Fruit fly (Drosophila melanogaster) whole organism, embryonic: ENCODE data around the gene Chd64.
A peak's percentile ranks its signal among the peaks of the same experiment; 100 is the strongest.

ENCODE experiments used
- Ada2b ChIP-seq: fragments of 200-800 bp; sonication (Bioruptor generic); IDR thresholded peaks from 2 replicates; pipeline ENCODE4 v1.3.6; 2022; ENCODE audit warnings: missing biosample characterization, missing genetic modification characterization
- CG10209 ChIP-seq: fragments of 200-800 bp; sonication (Bioruptor generic); optimal IDR thresholded peaks from 3 replicates; lab custom pipeline; 2017; ENCODE audit warnings: missing biosample characterization, mild to moderate bottlenecking, missing genetic modification characterization, missing genetic modification reagents
- CG10979 ChIP-seq: fragments of 200-800 bp; sonication (Bioruptor generic); optimal IDR thresholded peaks from 2 replicates; lab custom pipeline; 2018; ENCODE audit warnings: missing biosample characterization, mild to moderate bottlenecking, missing genetic modification characterization, moderate library complexity
- CG11247 ChIP-seq: fragments of 200-800 bp; sonication (Bioruptor generic); IDR thresholded peaks from 2 replicates; pipeline ENCODE4 v1.3.6; 2022; ENCODE audit warnings: missing biosample characterization, missing genetic modification characterization
- CG14965 ChIP-seq: fragments of 200-800 bp; sonication (Bioruptor generic); optimal IDR thresholded peaks from 2 replicates; lab custom pipeline; 2016; ENCODE audit warnings: missing biosample characterization, missing genetic modification characterization, borderline replicate concordance
- CG16813 ChIP-seq: fragments of 200-800 bp; sonication (Bioruptor generic); IDR thresholded peaks from 3 replicates; pipeline ENCODE4 v1.3.6; 2022; ENCODE audit warnings: missing biosample characterization, missing genetic modification characterization; ENCODE audit not compliant: partially characterized antibody
- CG30020 ChIP-seq: fragments of 200-800 bp; optimal IDR thresholded peaks from 2 replicates; lab custom pipeline; 2019; ENCODE audit warnings: missing biosample characterization, mild to moderate bottlenecking, missing genetic modification characterization, moderate library complexity
- CG4282 ChIP-seq: fragments of 200-800 bp; sonication (Bioruptor generic); optimal IDR thresholded peaks from 2 replicates; lab custom pipeline; 2016; ENCODE audit warnings: missing biosample characterization, missing genetic modification characterization
- CG4360 ChIP-seq: fragments of 200-800 bp; sonication (Bioruptor generic); IDR thresholded peaks from 2 replicates; pipeline ENCODE4 v1.3.6; 2022; ENCODE audit warnings: missing biosample characterization, missing genetic modification characterization
- CG4730 ChIP-seq: fragments of 200-800 bp; sonication (Bioruptor generic); IDR thresholded peaks from 2 replicates; pipeline ENCODE4 v1.3.6; 2022; ENCODE audit warnings: missing biosample characterization, missing genetic modification characterization
- CG8089 ChIP-seq: fragments of 200-800 bp; sonication (Bioruptor generic); optimal IDR thresholded peaks from 3 replicates; lab custom pipeline; 2016; ENCODE audit warnings: missing biosample characterization, missing genetic modification characterization
- Dbx ChIP-seq: fragments of 200-800 bp; sonication (Bioruptor generic); IDR thresholded peaks from 3 replicates; pipeline ENCODE4 v1.3.6; 2022; ENCODE audit warnings: missing biosample characterization, missing genetic modification characterization
- Dip3 ChIP-seq: fragments of 200-800 bp; sonication (Bioruptor generic); optimal IDR thresholded peaks from 3 replicates; lab custom pipeline; 2016; ENCODE audit warnings: missing biosample characterization, missing genetic modification characterization
- Dp ChIP-seq: fragments of 200-800 bp; sonication (Bioruptor generic); optimal IDR thresholded peaks from 2 replicates; lab custom pipeline; 2018; ENCODE audit warnings: missing biosample characterization, mild to moderate bottlenecking, missing genetic modification characterization, moderate library complexity
- E2f2 ChIP-seq: fragments of 200-800 bp; sonication (Bioruptor generic); IDR thresholded peaks from 2 replicates; pipeline ENCODE4 v1.3.6; 2022; ENCODE audit warnings: missing biosample characterization, missing genetic modification characterization
- ERR ChIP-seq: fragments of 200-800 bp; sonication (Bioruptor generic); optimal IDR thresholded peaks from 2 replicates; lab custom pipeline; 2016; ENCODE audit warnings: missing biosample characterization, missing genetic modification characterization
- Gsc ChIP-seq: fragments of 200-800 bp; sonication (Bioruptor generic); IDR thresholded peaks from 2 replicates; pipeline ENCODE4 v1.3.6; 2022; ENCODE audit warnings: missing biosample characterization, missing genetic modification characterization
- HHEX ChIP-seq: fragments of 200-800 bp; sonication (Bioruptor generic); optimal IDR thresholded peaks from 3 replicates; lab custom pipeline; 2017; ENCODE audit warnings: missing biosample characterization, mild to moderate bottlenecking, missing genetic modification characterization, missing genetic modification reagents
- Jarid2 ChIP-seq: fragments of 200-800 bp; sonication (Bioruptor generic); optimal IDR thresholded peaks from 3 replicates; lab custom pipeline; 2017; ENCODE audit warnings: mild to moderate bottlenecking, missing biosample characterization, missing genetic modification reagents, missing genetic modification characterization
- Max ChIP-seq: fragments of 200-800 bp; sonication (Bioruptor generic); optimal IDR thresholded peaks from 2 replicates; lab custom pipeline; 2016; ENCODE audit warnings: missing biosample characterization, mild to moderate bottlenecking, missing genetic modification characterization
- Oaz ChIP-seq: fragments of 200-800 bp; sonication (Bioruptor generic); IDR thresholded peaks from 2 replicates; pipeline ENCODE4 v1.3.6; 2022; ENCODE audit warnings: missing biosample characterization, missing genetic modification characterization
- Oli ChIP-seq: fragments of 200-800 bp; sonication (Bioruptor generic); optimal IDR thresholded peaks from 2 replicates; lab custom pipeline; 2018; ENCODE audit warnings: missing biosample characterization, mild to moderate bottlenecking, missing genetic modification characterization, moderate library complexity
- Ptx1 ChIP-seq: fragments of 200-800 bp; sonication (Bioruptor generic); IDR thresholded peaks from 2 replicates; pipeline ENCODE4 v1.3.6; 2022; ENCODE audit warnings: missing biosample characterization, missing genetic modification characterization
- Scr ChIP-seq: fragments of 200-800 bp; sonication (Bioruptor generic); IDR thresholded peaks from 2 replicates; pipeline ENCODE4 v1.3.6; 2022; ENCODE audit warnings: missing biosample characterization, missing genetic modification characterization; ENCODE audit not compliant: partially characterized antibody
- Side ChIP-seq: fragments of 200-800 bp; sonication (Bioruptor generic); optimal IDR thresholded peaks from 2 replicates; lab custom pipeline; 2016; ENCODE audit warnings: missing biosample characterization, missing genetic modification characterization
- Sin3A ChIP-seq: fragments of >200 bp; optimal IDR thresholded peaks from 2 replicates; lab custom pipeline; 2018
- Spps ChIP-seq: fragments of 200-800 bp; sonication (Bioruptor generic); optimal IDR thresholded peaks from 2 replicates; lab custom pipeline; 2018; ENCODE audit warnings: missing biosample characterization, mild to moderate bottlenecking, missing genetic modification characterization
- ash1 ChIP-seq: fragments of 200-800 bp; sonication (Bioruptor generic); optimal IDR thresholded peaks from 2 replicates; lab custom pipeline; 2018; ENCODE audit warnings: missing biosample characterization, mild to moderate bottlenecking, missing genetic modification characterization
- bowl ChIP-seq: fragments of 200-800 bp; sonication (Bioruptor generic); IDR thresholded peaks from 2 replicates; pipeline ENCODE4 v1.3.6; 2022; ENCODE audit warnings: missing biosample characterization, missing genetic modification characterization
- cg ChIP-seq: fragments of 200-800 bp; sonication (Bioruptor generic); optimal IDR thresholded peaks from 3 replicates; lab custom pipeline; 2019; ENCODE audit warnings: missing biosample characterization, mild to moderate bottlenecking, missing genetic modification characterization, moderate library complexity
- chif ChIP-seq, 2 experiments: fragments of 200-800 bp; sonication (Bioruptor generic); optimal IDR thresholded peaks; 3 replicates each; lab custom pipeline; 2016; ENCODE audit warnings: missing biosample characterization in 2 of 2, missing genetic modification characterization in 2 of 2
- crol ChIP-seq: fragments of 200-800 bp; sonication (Bioruptor generic); IDR thresholded peaks from 2 replicates; pipeline ENCODE4 v1.3.6; 2022; ENCODE audit warnings: missing biosample characterization, missing genetic modification characterization
- dmrt11E ChIP-seq: fragments of 200-800 bp; sonication (Bioruptor generic); optimal IDR thresholded peaks from 3 replicates; lab custom pipeline; 2018; ENCODE audit warnings: missing biosample characterization, mild to moderate bottlenecking, missing genetic modification characterization, moderate library complexity
- emc ChIP-seq: fragments of 200-800 bp; sonication (Bioruptor generic); optimal IDR thresholded peaks from 2 replicates; lab custom pipeline; 2016; ENCODE audit warnings: missing biosample characterization, missing genetic modification characterization
- esg ChIP-seq: fragments of 200-800 bp; sonication (Bioruptor generic); conservative IDR thresholded peaks from 2 replicates; pipeline ENCODE4 v1.3.6; 2022; ENCODE audit warnings: missing biosample characterization, missing genetic modification characterization
- eve ChIP-seq, 2 experiments: fragments of >200 bp; optimal IDR thresholded peaks; 2 replicates each; lab custom pipeline; 2017; ENCODE audit warnings: missing biosample characterization in 2 of 2, missing genetic modification characterization in 2 of 2
- fd96Cb ChIP-seq: fragments of 200-800 bp; sonication (Bioruptor generic); optimal IDR thresholded peaks from 2 replicates; lab custom pipeline; 2018; ENCODE audit warnings: missing biosample characterization, mild to moderate bottlenecking, missing genetic modification characterization, moderate library complexity
- insv ChIP-seq, 2 experiments: fragments of 200-800 bp; sonication (Bioruptor generic); optimal IDR thresholded peaks; 3 replicates each; lab custom pipeline; 2016 to 2018; ENCODE audit warnings: missing biosample characterization in 2 of 2, missing genetic modification characterization in 2 of 2
- inv ChIP-seq: fragments of 200-800 bp; sonication (Bioruptor generic); IDR thresholded peaks from 2 replicates; pipeline ENCODE4 v1.3.6; 2022; ENCODE audit warnings: missing biosample characterization, missing genetic modification characterization; ENCODE audit not compliant: partially characterized antibody
- jing ChIP-seq: fragments of 200-800 bp; sonication (Bioruptor generic); optimal IDR thresholded peaks from 2 replicates; lab custom pipeline; 2018; ENCODE audit warnings: missing biosample characterization, mild to moderate bottlenecking, missing genetic modification characterization
- knrl ChIP-seq: fragments of 200-800 bp; sonication (Bioruptor generic); IDR thresholded peaks from 3 replicates; pipeline ENCODE4 v1.3.6; 2022; ENCODE audit warnings: missing biosample characterization, missing genetic modification characterization; ENCODE audit not compliant: partially characterized antibody
- luna ChIP-seq: fragments of 200-800 bp; sonication (Bioruptor generic); optimal IDR thresholded peaks from 2 replicates; lab custom pipeline; 2016; ENCODE audit warnings: missing biosample characterization, missing genetic modification characterization
- maf-S ChIP-seq: fragments of 200-800 bp; sonication (Bioruptor generic); optimal IDR thresholded peaks from 2 replicates; lab custom pipeline; 2016; ENCODE audit warnings: missing biosample characterization, missing genetic modification characterization
- nmo ChIP-seq: fragments of 200-800 bp; sonication (Bioruptor generic); optimal IDR thresholded peaks from 2 replicates; lab custom pipeline; 2018; ENCODE audit warnings: missing biosample characterization, mild to moderate bottlenecking, missing genetic modification characterization, moderate library complexity
- repo ChIP-seq: fragments of 200-800 bp; sonication (Bioruptor generic); optimal IDR thresholded peaks from 2 replicates; lab custom pipeline; 2016; ENCODE audit warnings: missing biosample characterization, missing genetic modification characterization
- ro ChIP-seq: fragments of 200-800 bp; sonication (Bioruptor generic); IDR thresholded peaks from 2 replicates; pipeline ENCODE4 v1.3.6; 2022; ENCODE audit warnings: missing biosample characterization, missing genetic modification characterization
- sc ChIP-seq, 3 experiments: fragments of >200 bp in 2 of 3; fragments of 200-800 bp in 1 of 3; sonication (Bioruptor generic) in 1 of 3; optimal IDR thresholded peaks; 2 replicates in 2 of 3; 3 replicates in 1 of 3; lab custom pipeline; 2017; ENCODE audit warnings: mild to moderate bottlenecking in 1 of 3, missing biosample characterization in 1 of 3, missing genetic modification characterization in 1 of 3, missing genetic modification reagents in 1 of 3
- sim ChIP-seq: fragments of 200-800 bp; sonication (Bioruptor generic); IDR thresholded peaks from 2 replicates; pipeline ENCODE4 v1.3.6; 2022; ENCODE audit warnings: missing biosample characterization, missing genetic modification characterization
- sug ChIP-seq: fragments of 200-800 bp; optimal IDR thresholded peaks from 2 replicates; lab custom pipeline; 2019; ENCODE audit warnings: missing biosample characterization, mild to moderate bottlenecking, missing genetic modification characterization, moderate library complexity
- tgo ChIP-seq: fragments of 200-800 bp; sonication (Bioruptor generic); IDR thresholded peaks from 3 replicates; pipeline ENCODE4 v1.3.6; 2022; ENCODE audit warnings: missing biosample characterization, missing genetic modification characterization

The Chd64 gene

dm6 chr3L:4122185-4122767, at the start of gene Chd64 (continued):
- TF ChIP-seq jing (GFP tag; lab: Kevin White, UChicago), result no peak
- no peak for TF ChIP-seq esg
- no peak for TF ChIP-seq inv (GFP tag; lab: Robert Waterston, UW)
- peak; percentile 52; the same call in 1 of the 2 replicates for TF ChIP-seq CG4360
- TF ChIP-seq Dip3 (GFP tag; lab: Kevin White, UChicago), result no peak
- peak in 1 of 2 experiments; percentile 11 for TF ChIP-seq chif (GFP tag; optimal IDR thresholded peaks at IDR 0.05; lab: Kevin White, UChicago)
- TF ChIP-seq ro (GFP tag; lab: Robert Waterston, UW), result no peak
- no peak for TF ChIP-seq fd96Cb
- no peak for TF ChIP-seq insv (GFP tag; optimal IDR thresholded peaks at IDR 0.05; lab: Kevin White, UChicago)
- peak; percentile 46; the same call in 1 of the 3 replicates for TF ChIP-seq tgo
- no peak for TF ChIP-seq Oli (tag; lab: Kevin White, UChicago)
- no peak for TF ChIP-seq CG8089 (GFP tag; lab: Kevin White, UChicago)
- TF ChIP-seq maf-S (GFP tag; lab: Kevin White, UChicago), result peak; percentile 14
- TF ChIP-seq Jarid2 (GFP tag; lab: Kevin White, UChicago), result peak; percentile 90
- no peak for TF ChIP-seq nmo (GFP tag; lab: Kevin White, UChicago)
- 0 out of 2 replicates have a peak, but pooled peaks have one; percentile 14 for TF ChIP-seq CG11247 (GFP tag; lab: Robert Waterston, UW)
- TF ChIP-seq HHEX (GFP tag; lab: Kevin White, UChicago), result peak; percentile 50
- TF ChIP-seq Dbx, result peak; percentile 77
- TF ChIP-seq emc, result no peak
- TF ChIP-seq Ptx1 (GFP tag; lab: Robert Waterston, UW), result no peak
- TF ChIP-seq Spps (tag; lab: Kevin White, UChicago), result no peak
- TF ChIP-seq Max (GFP tag; lab: Kevin White, UChicago), result no peak
- no peak for TF ChIP-seq CG30020 (tag; lab: Kevin White, UChicago)
- TF ChIP-seq CG4730, result 0 out of 2 replicates have a peak, but pooled peaks have one; percentile 4
- TF ChIP-seq Sin3A (lab: Kevin White, UChicago), result no peak
- peak; percentile 8 for TF ChIP-seq ash1 (GFP tag; lab: Kevin White, UChicago)
- TF ChIP-seq Ada2b (GFP tag; lab: Robert Waterston, UW), result peak; percentile 5; the same call in 1 of the 2 replicates
- TF ChIP-seq Gsc, result no peak
- no peak for TF ChIP-seq repo
- TF ChIP-seq Oaz (GFP tag; lab: Robert Waterston, UW), result no peak
- peak in 1 of 2 experiments; percentile 86 for TF ChIP-seq eve (GFP tag; optimal IDR thresholded peaks at IDR 0.05; lab: Kevin White, UChicago)
- no peak; the same call in 1 of the 2 replicates for TF ChIP-seq E2f2 (GFP tag; lab: Robert Waterston, UW)
- no peak for TF ChIP-seq sim (GFP tag; lab: Robert Waterston, UW)
- TF ChIP-seq Dp, result peak; percentile 23
- TF ChIP-seq CG10209 (GFP tag; lab: Kevin White, UChicago), result no peak
- TF ChIP-seq crol (GFP tag; lab: Robert Waterston, UW), result no peak; the same call in 1 of the 2 replicates
- TF ChIP-seq dmrt11E (tag; lab: Kevin White, UChicago), result no peak
- TF ChIP-seq bowl (GFP tag; lab: Robert Waterston, UW), result no peak
- TF ChIP-seq cg (GFP tag; lab: Kevin White, UChicago), result no peak
- TF ChIP-seq CG10979 (tag; lab: Kevin White, UChicago), result peak; percentile 13
- no peak for TF ChIP-seq Scr (GFP tag; lab: Robert Waterston, UW)
- peak; percentile 41 for TF ChIP-seq Side
- TF ChIP-seq CG16813 (GFP tag; lab: Robert Waterston, UW), result 0 out of 3 replicates have a peak, but pooled peaks have one; percentile 20
- TF ChIP-seq ERR (GFP tag; lab: Kevin White, UChicago), result no peak
- no peak for TF ChIP-seq CG14965 (GFP tag; lab: Kevin White, UChicago)
- TF ChIP-seq CG4282 (GFP tag; lab: Kevin White, UChicago), result no peak
- TF ChIP-seq sc (optimal IDR thresholded peaks at IDR 0.05; lab: Kevin White, UChicago), result no peak
- TF ChIP-seq sc (GFP tag; optimal IDR thresholded peaks at IDR 0.05; lab: Kevin White, UChicago), result no peak
- no peak for TF ChIP-seq luna (GFP tag; lab: Kevin White, UChicago)
- TF ChIP-seq sug (tag; lab: Kevin White, UChicago), result peak; percentile 63
- TF ChIP-seq knrl (GFP tag; lab: Robert Waterston, UW), result no peak; the same call in 2 of the 3 replicates
